Fruit fly (Drosophila melanogaster) whole organism, embryonic: ENCODE measurements around the gene mbm.

Source experiments
- Bgb ChIP-seq: fragments of 200-800 bp; sonication (Bioruptor generic); IDR thresholded peaks from 2 replicates; pipeline ENCODE4 v1.3.6; 2022; ENCODE audit warnings: missing biosample characterization, missing genetic modification characterization; ENCODE audit not compliant: partially characterized antibody
- Bteb2 ChIP-seq: fragments of 200-800 bp; sonication (Bioruptor generic); optimal IDR thresholded peaks from 2 replicates; lab custom pipeline; 2016; ENCODE audit warnings: missing biosample characterization, missing genetic modification characterization
- CG10565 ChIP-seq: fragments of 200-800 bp; sonication (Bioruptor generic); optimal IDR thresholded peaks from 3 replicates; lab custom pipeline; 2016; ENCODE audit warnings: missing biosample characterization, mild to moderate bottlenecking, missing genetic modification characterization
- CG13424 ChIP-seq: fragments of 200-800 bp; sonication (Bioruptor generic); optimal IDR thresholded peaks from 2 replicates; lab custom pipeline; 2019; ENCODE audit warnings: missing biosample characterization, mild to moderate bottlenecking, missing genetic modification characterization, moderate library complexity
- CG13894 ChIP-seq: fragments of 200-800 bp; sonication (Bioruptor generic); optimal IDR thresholded peaks from 3 replicates; lab custom pipeline; 2018; ENCODE audit warnings: missing biosample characterization, mild to moderate bottlenecking, missing genetic modification characterization, moderate library complexity
- CG14050 ChIP-seq: fragments of 200-800 bp; sonication (Bioruptor generic); IDR thresholded peaks from 3 replicates; pipeline ENCODE4 v1.3.6; 2022; ENCODE audit warnings: missing biosample characterization, missing genetic modification characterization
- CG14667 ChIP-seq: fragments of 200-800 bp; sonication (Bioruptor generic); IDR thresholded peaks from 2 replicates; pipeline ENCODE4 v1.3.6; 2022; ENCODE audit warnings: missing biosample characterization, missing genetic modification characterization
- CG16779 ChIP-seq: fragments of 200-800 bp; sonication (Bioruptor generic); IDR thresholded peaks from 2 replicates; pipeline ENCODE4 v1.3.6; 2022; ENCODE audit warnings: missing biosample characterization, missing genetic modification characterization
- CG17359 ChIP-seq: fragments of 200-800 bp; sonication (Bioruptor generic); optimal IDR thresholded peaks from 3 replicates; lab custom pipeline; 2018; ENCODE audit warnings: missing biosample characterization, mild to moderate bottlenecking, missing genetic modification characterization, moderate library complexity
- CG18619 ChIP-seq: fragments of 200-800 bp; sonication (Bioruptor generic); optimal IDR thresholded peaks from 3 replicates; lab custom pipeline; 2017; ENCODE audit warnings: missing biosample characterization, mild to moderate bottlenecking, missing genetic modification characterization
- CG31224 ChIP-seq: fragments of 200-800 bp; sonication (Bioruptor generic); IDR thresholded peaks from 2 replicates; pipeline ENCODE4 v1.3.6; 2022; ENCODE audit warnings: missing biosample characterization, missing genetic modification characterization
- CG3847 ChIP-seq: fragments of 200-800 bp; sonication (Bioruptor generic); IDR thresholded peaks from 2 replicates; pipeline ENCODE4 v1.3.6; 2022; ENCODE audit warnings: missing biosample characterization, missing genetic modification characterization
- CG3995 ChIP-seq: fragments of 200-800 bp; sonication (Bioruptor generic); optimal IDR thresholded peaks from 3 replicates; lab custom pipeline; 2016; ENCODE audit warnings: missing biosample characterization, missing genetic modification characterization
- CG4707 ChIP-seq: fragments of 200-800 bp; sonication (Bioruptor generic); optimal IDR thresholded peaks from 2 replicates; lab custom pipeline; 2018; ENCODE audit warnings: missing biosample characterization, mild to moderate bottlenecking, missing genetic modification characterization, moderate library complexity
- CG5245 ChIP-seq: fragments of 200-800 bp; sonication (Bioruptor generic); optimal IDR thresholded peaks from 3 replicates; lab custom pipeline; 2016; ENCODE audit warnings: missing biosample characterization, missing genetic modification characterization
- CG6654 ChIP-seq: fragments of 200-800 bp; sonication (Bioruptor generic); optimal IDR thresholded peaks from 2 replicates; lab custom pipeline; 2017; ENCODE audit warnings: missing biosample characterization, mild to moderate bottlenecking, missing genetic modification characterization
- CG8290 ChIP-seq, 3 experiments: fragments of 200-800 bp; sonication (Bioruptor generic); optimal IDR thresholded peaks; 2 replicates each; lab custom pipeline; 2016 to 2019; ENCODE audit warnings: missing biosample characterization in 3 of 3, missing genetic modification characterization in 3 of 3, mild to moderate bottlenecking in 2 of 3, moderate library complexity in 1 of 3
- CG8388 ChIP-seq: fragments of 200-800 bp; sonication (Bioruptor generic); optimal IDR thresholded peaks from 2 replicates; lab custom pipeline; 2019; ENCODE audit warnings: missing biosample characterization, mild to moderate bottlenecking, missing genetic modification characterization, moderate library complexity
- CG9817 ChIP-seq: fragments of 200-800 bp; sonication (Bioruptor generic); optimal IDR thresholded peaks from 2 replicates; lab custom pipeline; 2018; ENCODE audit warnings: missing biosample characterization, mild to moderate bottlenecking, missing genetic modification characterization, moderate library complexity
- CkIIα-i1 ChIP-seq: fragments of 200-800 bp; sonication (Bioruptor generic); IDR thresholded peaks from 2 replicates; pipeline ENCODE4 v1.3.6; 2022; ENCODE audit warnings: missing biosample characterization, missing genetic modification characterization
- Dad ChIP-seq: fragments of 200-800 bp; sonication (Bioruptor generic); optimal IDR thresholded peaks from 3 replicates; lab custom pipeline; 2016; ENCODE audit warnings: missing biosample characterization, missing genetic modification characterization
- Drgx ChIP-seq: fragments of 200-800 bp; sonication (Bioruptor generic); IDR thresholded peaks from 2 replicates; pipeline ENCODE4 v1.3.6; 2022; ENCODE audit warnings: missing biosample characterization, missing genetic modification characterization
- Ets97D ChIP-seq: fragments of 200-800 bp; sonication (Bioruptor generic); optimal IDR thresholded peaks from 3 replicates; lab custom pipeline; 2016; ENCODE audit warnings: missing biosample characterization, missing genetic modification characterization
- H2.0 ChIP-seq: fragments of 200-800 bp; sonication (Bioruptor generic); IDR thresholded peaks from 2 replicates; pipeline ENCODE4 v1.3.6; 2022; ENCODE audit warnings: missing biosample characterization, missing genetic modification characterization
- HLH3B ChIP-seq: fragments of 200-800 bp; sonication (Bioruptor generic); IDR thresholded peaks from 2 replicates; pipeline ENCODE4 v1.3.6; 2022; ENCODE audit warnings: missing biosample characterization, missing genetic modification characterization
- Hmr ChIP-seq: fragments of 200-800 bp; sonication (Bioruptor generic); optimal IDR thresholded peaks from 3 replicates; lab custom pipeline; 2017; ENCODE audit warnings: mild to moderate bottlenecking, missing biosample characterization, missing genetic modification reagents, missing genetic modification characterization
- Hr3 ChIP-seq: fragments of 200-800 bp; sonication (Bioruptor generic); optimal IDR thresholded peaks from 3 replicates; lab custom pipeline; 2016; ENCODE audit warnings: missing biosample characterization, missing genetic modification characterization
- Meics ChIP-seq: fragments of 200-800 bp; sonication (Bioruptor generic); optimal IDR thresholded peaks from 2 replicates; lab custom pipeline; 2017; ENCODE audit warnings: missing biosample characterization, mild to moderate bottlenecking, missing genetic modification characterization
- NFAT ChIP-seq: fragments of 200-800 bp; sonication (Bioruptor generic); IDR thresholded peaks from 2 replicates; pipeline ENCODE4 v1.3.6; 2022; ENCODE audit warnings: missing biosample characterization, missing genetic modification characterization
- Nf-YB ChIP-seq: fragments of 200-800 bp; sonication (Bioruptor generic); optimal IDR thresholded peaks from 3 replicates; lab custom pipeline; 2019; ENCODE audit warnings: missing biosample characterization, mild to moderate bottlenecking, missing genetic modification characterization, moderate library complexity
- Rx ChIP-seq: fragments of 200-800 bp; sonication (Bioruptor generic); IDR thresholded peaks from 2 replicates; pipeline ENCODE4 v1.3.6; 2022; ENCODE audit warnings: missing biosample characterization, missing genetic modification characterization
- Side ChIP-seq: fragments of 200-800 bp; sonication (Bioruptor generic); optimal IDR thresholded peaks from 2 replicates; lab custom pipeline; 2016; ENCODE audit warnings: missing biosample characterization, missing genetic modification characterization
- bbx ChIP-seq: fragments of 200-800 bp; sonication (Bioruptor generic); IDR thresholded peaks from 2 replicates; pipeline ENCODE4 v1.3.6; 2022; ENCODE audit warnings: missing biosample characterization, missing genetic modification characterization; ENCODE audit not compliant: partially characterized antibody
- btn ChIP-seq: fragments of 200-800 bp; sonication (Bioruptor generic); optimal IDR thresholded peaks from 2 replicates; lab custom pipeline; 2016; ENCODE audit warnings: missing biosample characterization, missing genetic modification characterization
- cas ChIP-seq: fragments of 200-800 bp; sonication (Bioruptor generic); IDR thresholded peaks from 2 replicates; pipeline ENCODE4 v1.3.6; 2022; ENCODE audit warnings: missing biosample characterization, missing genetic modification characterization
- cg ChIP-seq: fragments of 200-800 bp; sonication (Bioruptor generic); optimal IDR thresholded peaks from 3 replicates; lab custom pipeline; 2019; ENCODE audit warnings: missing biosample characterization, mild to moderate bottlenecking, missing genetic modification characterization, moderate library complexity
- chinmo ChIP-seq: fragments of 200-800 bp; sonication (Bioruptor generic); IDR thresholded peaks from 4 replicates; pipeline ENCODE4 v1.3.6; 2022; ENCODE audit warnings: missing biosample characterization, missing genetic modification characterization; ENCODE audit not compliant: partially characterized antibody
- hth ChIP-seq: fragments of >200 bp; optimal IDR thresholded peaks from 2 replicates; lab custom pipeline; 2017; ENCODE audit warnings: inconsistent platforms
- ind ChIP-seq: fragments of 200-800 bp; sonication (Bioruptor generic); optimal IDR thresholded peaks from 3 replicates; lab custom pipeline; 2016; ENCODE audit warnings: missing biosample characterization, missing genetic modification characterization
- lab ChIP-seq: fragments of 200-800 bp; sonication (Bioruptor generic); optimal IDR thresholded peaks from 3 replicates; lab custom pipeline; 2017; ENCODE audit warnings: missing biosample characterization, missing genetic modification characterization, mild to moderate bottlenecking, moderate library complexity, missing genetic modification reagents
- lmd ChIP-seq: fragments of 200-800 bp; sonication (Bioruptor generic); IDR thresholded peaks from 2 replicates; pipeline ENCODE4 v1.3.6; 2022; ENCODE audit warnings: missing biosample characterization, missing genetic modification characterization
- lola ChIP-seq, 3 experiments: fragments of >200 bp in 2 of 3; fragments of 200-800 bp in 1 of 3; sonication (Bioruptor generic) in 1 of 3; optimal IDR thresholded peaks; 2 replicates each; lab custom pipeline; 2017 to 2019; ENCODE audit warnings: missing biosample characterization in 3 of 3, missing genetic modification characterization in 3 of 3, mild to moderate bottlenecking in 1 of 3, moderate library complexity in 1 of 3
- mld ChIP-seq: fragments of 200-800 bp; sonication (Bioruptor generic); IDR thresholded peaks from 3 replicates; pipeline ENCODE4 v1.3.6; 2022; ENCODE audit warnings: missing biosample characterization, missing genetic modification characterization; ENCODE audit not compliant: partially characterized antibody
- pnt ChIP-seq: fragments of 200-800 bp; sonication (Bioruptor generic); optimal IDR thresholded peaks from 3 replicates; lab custom pipeline; 2016; ENCODE audit warnings: missing biosample characterization, missing genetic modification characterization
- sima ChIP-seq: fragments of 200-800 bp; sonication (Bioruptor generic); optimal IDR thresholded peaks from 2 replicates; lab custom pipeline; 2016; ENCODE audit warnings: missing biosample characterization, missing genetic modification characterization
- slbo ChIP-seq: fragments of 200-800 bp; sonication (Bioruptor generic); IDR thresholded peaks from 2 replicates; pipeline ENCODE4 v1.3.6; 2022; ENCODE audit warnings: missing biosample characterization, missing genetic modification characterization
- sug ChIP-seq: fragments of 200-800 bp; optimal IDR thresholded peaks from 2 replicates; lab custom pipeline; 2019; ENCODE audit warnings: missing biosample characterization, mild to moderate bottlenecking, missing genetic modification characterization, moderate library complexity
- tap ChIP-seq: fragments of 200-800 bp; optimal IDR thresholded peaks from 3 replicates; lab custom pipeline; 2019; ENCODE audit warnings: missing biosample characterization, mild to moderate bottlenecking, missing genetic modification characterization, moderate library complexity
- trem ChIP-seq: fragments of 200-800 bp; optimal IDR thresholded peaks from 3 replicates; lab custom pipeline; 2019; ENCODE audit warnings: missing biosample characterization, mild to moderate bottlenecking, missing genetic modification characterization, moderate library complexity
- vvl ChIP-seq: fragments of 200-800 bp; sonication (Bioruptor generic); IDR thresholded peaks from 2 replicates; pipeline ENCODE4 v1.3.6; 2022; ENCODE audit warnings: missing biosample characterization, missing genetic modification characterization

mbm gene

dm6 chr2L:285596-286023 lies 12.1 kb upstream of the mbm start (continued):
- TF ChIP-seq CG4707 (GFP tag; lab: Kevin White, UChicago), result peak; percentile 48
- TF ChIP-seq Drgx, result 0 out of 2 replicates have a peak, but pooled peaks have one; percentile 25
- no peak for TF ChIP-seq HLH3B (GFP tag; lab: Robert Waterston, UW)
- TF ChIP-seq CG9817, result peak; percentile 48
- peak; percentile 84 for TF ChIP-seq CG13894
- TF ChIP-seq Hr3 (GFP tag; lab: Kevin White, UChicago), result peak; percentile 29
- peak; percentile 50; the same call in 1 of the 2 replicates for TF ChIP-seq CG16779 (GFP tag; lab: Robert Waterston, UW)
- peak; percentile 0 for TF ChIP-seq cg (GFP tag; lab: Kevin White, UChicago)
- TF ChIP-seq Hmr (GFP tag; lab: Kevin White, UChicago), result peak; percentile 72
- peak; percentile 26 for TF ChIP-seq Side
- TF ChIP-seq cas, result no peak
- TF ChIP-seq CG3847, result peak; percentile 52
- TF ChIP-seq mld (GFP tag; lab: Robert Waterston, UW), result no peak
- TF ChIP-seq btn (GFP tag; lab: Kevin White, UChicago), result peak; percentile 26
- TF ChIP-seq trem (tag; lab: Kevin White, UChicago), result peak; percentile 65
- TF ChIP-seq CG10565, result no peak
- TF ChIP-seq lmd, result peak; percentile 9; the same call in 1 of the 2 replicates
- peak; percentile 53; the same call in 1 of the 2 replicates for TF ChIP-seq Bgb (GFP tag; lab: Robert Waterston, UW)
- peak; percentile 59 for TF ChIP-seq CG8290 (GFP tag; optimal IDR thresholded peaks at IDR 0.05; lab: Kevin White, UChicago)
- TF ChIP-seq CG8290 (tag; optimal IDR thresholded peaks at IDR 0.05; lab: Kevin White, UChicago), result peak; percentile 8 to 88
- TF ChIP-seq vvl (GFP tag; lab: Robert Waterston, UW), result peak; percentile 75
- TF ChIP-seq NFAT (GFP tag; lab: Robert Waterston, UW), result peak; percentile 50; the same call in 1 of the 2 replicates
- peak; percentile 1 for TF ChIP-seq pnt (GFP tag; lab: Kevin White, UChicago)
- TF ChIP-seq chinmo (GFP tag; lab: Robert Waterston, UW), result peak; percentile 5; the same call in 1 of the 4 replicates
- TF ChIP-seq CG6654 (GFP tag; lab: Kevin White, UChicago), result no peak
- peak; percentile 48 for TF ChIP-seq Bteb2 (GFP tag; lab: Kevin White, UChicago)
- TF ChIP-seq Dad (GFP tag; lab: Kevin White, UChicago), result peak; percentile 5
- no peak for TF ChIP-seq hth (lab: Kevin White, UChicago)
- TF ChIP-seq CG14667 (GFP tag; lab: Robert Waterston, UW), result no peak
- TF ChIP-seq Rx (GFP tag; lab: Robert Waterston, UW), result no peak
- no peak for TF ChIP-seq lab (GFP tag; lab: Kevin White, UChicago)
- no peak; the same call in 2 of the 3 replicates for TF ChIP-seq CG14050
- TF ChIP-seq CG5245 (GFP tag; lab: Kevin White, UChicago), result peak; percentile 25
- TF ChIP-seq H2.0 (GFP tag; lab: Robert Waterston, UW), result peak; percentile 36; the same call in 1 of the 2 replicates
- TF ChIP-seq slbo (GFP tag; lab: Robert Waterston, UW), result peak; percentile 61
- peak; percentile 31 for TF ChIP-seq CG8388
- no peak for TF ChIP-seq sima (GFP tag; lab: Kevin White, UChicago)
- peak in 1 of 3 experiments; percentile 36 for TF ChIP-seq lola (GFP tag; optimal IDR thresholded peaks at IDR 0.05; lab: Kevin White, UChicago)
- TF ChIP-seq bbx, result peak; percentile 61; the same call in 1 of the 2 replicates
- TF ChIP-seq CG18619, result peak; percentile 13
- TF ChIP-seq sug (tag; lab: Kevin White, UChicago), result peak; percentile 63
- peak; percentile 76 for TF ChIP-seq Ets97D
- TF ChIP-seq CkIIα-i1, result no peak
- peak; percentile 52 for TF ChIP-seq CG17359 (tag; lab: Kevin White, UChicago)
- peak; percentile 44 for TF ChIP-seq Nf-YB (GFP tag; lab: Kevin White, UChicago)
- peak; percentile 63 for TF ChIP-seq CG13424 (tag; lab: Kevin White, UChicago)
- TF ChIP-seq CG31224, result no peak
- peak; percentile 54 for TF ChIP-seq tap (tag; lab: Kevin White, UChicago)
- peak; percentile 35 for TF ChIP-seq ind (GFP tag; lab: Kevin White, UChicago)
- TF ChIP-seq CG3995, result no peak
- peak; percentile 72 for TF ChIP-seq Meics (GFP tag; lab: Kevin White, UChicago)
